Worm (Caenorhabditis elegans) whole organism, L4 larva: ENCODE results near the gene seb-3.

Experiments
- ama-1 ChIP-seq: fragments of 150-350 bp; optimal IDR thresholded peaks from 2 replicates; lab custom pipeline; 2014; ENCODE audit warnings: inconsistent platforms, mixed read lengths
- ctbp-1 ChIP-seq: fragments of 200-800 bp; sonication (Bioruptor generic); IDR thresholded peaks from 2 replicates; pipeline ENCODE4 v1.3.6; 2022; ENCODE audit warnings: missing genetic modification reagents, missing genetic modification characterization, missing compliant biosample characterization
- dmd-9 ChIP-seq: fragments of 200-800 bp; sonication (Bioruptor generic); IDR thresholded peaks from 2 replicates; pipeline ENCODE4 v1.3.6; 2022; ENCODE audit warnings: missing genetic modification reagents, missing genetic modification characterization, missing compliant biosample characterization
- dve-1 ChIP-seq: sonication (generic microtip); optimal IDR thresholded peaks from 2 replicates; lab custom pipeline; 2017; ENCODE audit warnings: antibody characterized with exemption, mild to moderate bottlenecking, missing genetic modification characterization, missing compliant biosample characterization; ENCODE audit not compliant: insufficient read depth
- lim-7 ChIP-seq: fragments of 200-800 bp; sonication (Bioruptor generic); IDR thresholded peaks from 2 replicates; pipeline ENCODE4 v1.3.6; 2022; ENCODE audit warnings: missing genetic modification characterization, missing compliant biosample characterization
- madf-9 ChIP-seq: fragments of 200-800 bp; sonication (Bioruptor generic); conservative IDR thresholded peaks from 2 replicates; pipeline ENCODE4 v1.3.6; 2022; ENCODE audit warnings: missing genetic modification reagents, missing genetic modification characterization, missing compliant biosample characterization
- mdt-29 ChIP-seq: fragments of 200-800 bp; sonication (Bioruptor generic); IDR thresholded peaks from 2 replicates; pipeline ENCODE4 v1.3.6; 2022; ENCODE audit warnings: missing genetic modification reagents, missing genetic modification characterization, missing compliant biosample characterization
- nhr-41 ChIP-seq: fragments of 200-800 bp; sonication (Bioruptor generic); IDR thresholded peaks from 2 replicates; pipeline ENCODE4 v1.3.6; 2022; ENCODE audit warnings: missing genetic modification reagents, missing genetic modification characterization, missing compliant biosample characterization
- nhr-48 ChIP-seq: sonication (generic microtip); optimal IDR thresholded peaks from 2 replicates; lab custom pipeline; 2016; ENCODE audit warnings: mild to moderate bottlenecking, missing genetic modification characterization, missing compliant biosample characterization
- skn-1 ChIP-seq: fragments of 150-350 bp; optimal IDR thresholded peaks from 2 replicates; lab custom pipeline; 2014; ENCODE audit warnings: missing biosample characterization, missing genetic modification characterization
- snpc-4 ChIP-seq: fragments of 150-350 bp; optimal IDR thresholded peaks from 2 replicates; lab custom pipeline; 2014; ENCODE audit warnings: missing biosample characterization, missing genetic modification characterization
- zag-1 ChIP-seq: fragments of 150-350 bp; optimal IDR thresholded peaks from 2 replicates; lab custom pipeline; 2014; ENCODE audit warnings: missing biosample characterization, missing genetic modification characterization

DNA sequence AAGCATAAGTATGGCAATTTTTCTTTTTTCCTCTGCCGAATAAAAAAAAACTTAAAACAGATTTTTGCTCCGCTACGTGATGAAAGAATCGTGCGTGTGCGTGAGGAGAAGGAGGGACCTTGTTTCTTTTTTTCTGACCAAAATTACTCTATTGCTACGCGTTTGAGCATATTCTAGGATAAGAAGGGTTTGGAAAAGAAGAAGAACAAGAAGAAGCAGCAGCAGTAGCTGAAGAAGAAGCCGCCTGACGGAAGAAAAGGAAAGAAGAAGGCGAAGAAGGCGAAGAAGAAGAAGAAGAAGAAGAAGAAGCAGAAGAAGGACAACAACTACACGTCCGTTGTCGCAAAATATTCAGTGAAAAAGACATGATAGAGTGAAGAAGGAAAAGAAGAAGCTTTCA is 10.0 kb upstream of the seb-3 start:
- TF ChIP-seq snpc-4 (tag; lab: Kevin White, UChicago) (no peak), nhr-48 (no peak), mdt-29 (no peak), nhr-41 (no peak), zag-1 (tag; lab: Kevin White, UChicago) (no peak), dve-1 (tag; lab: Kevin White, UChicago) (no peak), ama-1 (lab: Kevin White, UChicago) (no peak), madf-9 (GFP tag; lab: Robert Waterston, UW) (no peak), skn-1 (tag; lab: Kevin White, UChicago) (no peak), lim-7 (GFP tag; lab: Robert Waterston, UW) (no peak), ctbp-1 (GFP tag; lab: Robert Waterston, UW) (no peak), dmd-9 (GFP tag; lab: Robert Waterston, UW) (no peak)
